Worm (Caenorhabditis elegans) whole organism, L4/young adult: ENCODE measurements around the gene mrpl-2.

Experiments used
- W03F9.2 ChIP-seq: fragments of 150-350 bp; optimal IDR thresholded peaks from 2 replicates; lab custom pipeline; 2014; ENCODE audit warnings: missing biosample characterization, missing genetic modification characterization
- dao-5 ChIP-seq: sonication (generic microtip); optimal IDR thresholded peaks from 2 replicates; lab custom pipeline; 2016; ENCODE audit warnings: missing genotype, missing genetic modification characterization, moderate library complexity, missing compliant biosample characterization
- him-1 ChIP-seq: sonication (generic microtip); optimal IDR thresholded peaks from 2 replicates; lab custom pipeline; 2016; ENCODE audit warnings: missing genotype, missing genetic modification reagents, missing genetic modification characterization, missing compliant biosample characterization

- no peak for TF ChIP-seq W03F9.2 (tag; lab: Kevin White, UChicago)
- TF ChIP-seq him-1 (tag; lab: Kevin White, UChicago), result no peak
- no peak for TF ChIP-seq dao-5 (tag; lab: Kevin White, UChicago)
Measured at ce11 chrIV:807027-807516, 34.0 kb downstream of the mrpl-2 start, which contains the start of gene Y55F3BL.6.
